Worm (Caenorhabditis elegans) whole organism, L1 larva: ENCODE results near the gene R08C7.12.

Experiments
- C16A3.4 ChIP-seq: fragments of 150-350 bp; optimal IDR thresholded peaks from 2 replicates; lab custom pipeline; 2014; ENCODE audit warnings: missing biosample characterization, missing genetic modification characterization
- aha-1 ChIP-seq: fragments of 150-350 bp; optimal IDR thresholded peaks from 2 replicates; lab custom pipeline; 2014; ENCODE audit warnings: missing biosample characterization, missing genetic modification characterization
- alr-1 ChIP-seq: fragments of 200-800 bp; sonication (Bioruptor generic); optimal IDR thresholded peaks from 2 replicates; lab custom pipeline; 2018; ENCODE audit warnings: borderline replicate concordance, mild to moderate bottlenecking, missing genetic modification characterization, missing compliant biosample characterization
- aly-2 ChIP-seq: fragments of 150-350 bp; optimal IDR thresholded peaks from 2 replicates; lab custom pipeline; 2014; ENCODE audit warnings: missing biosample characterization, missing genetic modification characterization
- ama-1 ChIP-seq: fragments of 150-350 bp; optimal IDR thresholded peaks from 2 replicates; lab custom pipeline; 2014
- blmp-1 ChIP-seq: fragments of 150-350 bp; optimal IDR thresholded peaks from 2 replicates; lab custom pipeline; 2014; ENCODE audit warnings: missing biosample characterization, missing genetic modification characterization
- ceh-8 ChIP-seq: fragments of 200-800 bp; sonication (Bioruptor generic); optimal IDR thresholded peaks from 2 replicates; lab custom pipeline; 2018; ENCODE audit warnings: mild to moderate bottlenecking, missing genetic modification characterization, moderate library complexity, missing compliant biosample characterization
- dpl-1 ChIP-seq, 3 experiments: fragments of 150-350 bp in 2 of 3; sonication (generic microtip) in 1 of 3; optimal IDR thresholded peaks; 2 replicates each; lab custom pipeline; 2014 to 2017; ENCODE audit warnings: missing biosample characterization in 3 of 3, missing genetic modification characterization in 3 of 3, missing genetic modification reagents in 3 of 3
- dsc-1 ChIP-seq: sonication (generic microtip); optimal IDR thresholded peaks from 2 replicates; lab custom pipeline; 2016; ENCODE audit warnings: mild to moderate bottlenecking, missing genetic modification characterization, missing compliant biosample characterization
- efl-1 ChIP-seq, 4 experiments: fragments of 150-350 bp; optimal IDR thresholded peaks in 3 of 4; peaks in 1 of 4; 1 replicate in 1 of 4; 2 replicates in 3 of 4; lab custom pipeline; 2014; ENCODE audit warnings: missing biosample characterization in 2 of 4, missing genetic modification characterization in 2 of 4, missing genetic modification reagents in 2 of 4
- efl-3 ChIP-seq: fragments of 200-800 bp; sonication (Bioruptor generic); optimal IDR thresholded peaks from 2 replicates; lab custom pipeline; 2018; ENCODE audit warnings: mild to moderate bottlenecking, missing genetic modification characterization, missing compliant biosample characterization
- egl-27 ChIP-seq, 2 experiments: fragments of 150-350 bp in 1 of 2; sonication (generic microtip); optimal IDR thresholded peaks; 3 replicates each; lab custom pipeline; 2017 to 2018; ENCODE audit warnings: missing biosample characterization in 2 of 2, missing genetic modification characterization in 2 of 2, missing genetic modification reagents in 2 of 2
- elt-3 ChIP-seq, 6 experiments: fragments of 150-350 bp in 1 of 6; sonication (generic microtip); optimal IDR thresholded peaks; 2 replicates each; lab custom pipeline; 2017 to 2018; ENCODE audit warnings: missing biosample characterization in 6 of 6, missing genetic modification characterization in 6 of 6, inconsistent platforms in 1 of 6
- fkh-10 ChIP-seq: sonication (generic microtip); optimal IDR thresholded peaks from 2 replicates; lab custom pipeline; 2017; ENCODE audit warnings: missing biosample characterization, missing genetic modification reagents, missing genetic modification characterization
- grh-1 ChIP-seq: fragments of 200-800 bp; sonication (Bioruptor generic); IDR thresholded peaks from 2 replicates; pipeline ENCODE4 v1.3.6; 2022; ENCODE audit warnings: missing genetic modification reagents, missing genetic modification characterization, missing compliant biosample characterization
- hpl-2 ChIP-seq: fragments of 150-350 bp; optimal IDR thresholded peaks from 2 replicates; lab custom pipeline; 2014; ENCODE audit warnings: missing biosample characterization, missing genetic modification reagents, missing genetic modification characterization
- irx-1 ChIP-seq: sonication (generic microtip); optimal IDR thresholded peaks from 2 replicates; lab custom pipeline; 2016; ENCODE audit warnings: missing genetic modification characterization, missing compliant biosample characterization
- jun-1 ChIP-seq: fragments of 150-350 bp; optimal IDR thresholded peaks from 2 replicates; lab custom pipeline; 2014; ENCODE audit warnings: missing biosample characterization, missing genetic modification reagents, missing genetic modification characterization
- lin-13 ChIP-seq: fragments of 150-350 bp; optimal IDR thresholded peaks from 2 replicates; lab custom pipeline; 2014; ENCODE audit warnings: missing biosample characterization, missing genetic modification reagents, missing genetic modification characterization
- lin-14 ChIP-seq: fragments of 200-800 bp; sonication (Bioruptor generic); optimal IDR thresholded peaks from 2 replicates; lab custom pipeline; 2018; ENCODE audit warnings: mild to moderate bottlenecking, missing genetic modification characterization, moderate library complexity, missing compliant biosample characterization
- lin-15B ChIP-seq: fragments of 150-350 bp; sonication (generic microtip); optimal IDR thresholded peaks from 3 replicates; lab custom pipeline; 2014; ENCODE audit warnings: missing biosample characterization, missing genetic modification characterization
- lin-39 ChIP-seq: fragments of 150-350 bp; optimal IDR thresholded peaks from 2 replicates; lab custom pipeline; 2014; ENCODE audit warnings: missing biosample characterization, missing genetic modification reagents, missing genetic modification characterization
- lir-3 ChIP-seq: sonication (generic microtip); optimal IDR thresholded peaks from 2 replicates; lab custom pipeline; 2016; ENCODE audit warnings: mild to moderate bottlenecking, missing genetic modification characterization, moderate library complexity, missing compliant biosample characterization; ENCODE audit not compliant: poor library complexity
- lsy-2 ChIP-seq, 2 experiments: fragments of 150-350 bp; optimal IDR thresholded peaks; 2 replicates each; lab custom pipeline; 2014; ENCODE audit warnings: missing biosample characterization in 2 of 2, missing genetic modification characterization in 2 of 2
- mdl-1 ChIP-seq, 2 experiments: fragments of 150-350 bp; optimal IDR thresholded peaks; 2 replicates each; lab custom pipeline; 2014 to 2017; ENCODE audit warnings: missing biosample characterization in 2 of 2, missing genetic modification characterization in 2 of 2, inconsistent platforms in 1 of 2
- mef-2 ChIP-seq: fragments of 150-350 bp; optimal IDR thresholded peaks from 2 replicates; lab custom pipeline; 2014; ENCODE audit warnings: missing biosample characterization, missing genetic modification characterization
- nhr-12 ChIP-seq: sonication (generic microtip); optimal IDR thresholded peaks from 2 replicates; lab custom pipeline; 2017; ENCODE audit warnings: missing biosample characterization, missing genetic modification characterization
- nhr-19 ChIP-seq: fragments of 200-800 bp; sonication (Bioruptor generic); conservative IDR thresholded peaks from 2 replicates; pipeline ENCODE4 v1.3.6; 2022; ENCODE audit warnings: missing genetic modification characterization, missing compliant biosample characterization
- nhr-20 ChIP-seq: sonication (generic microtip); optimal IDR thresholded peaks from 2 replicates; lab custom pipeline; 2016; ENCODE audit warnings: mild to moderate bottlenecking, missing genetic modification characterization, missing compliant biosample characterization
- nhr-237 ChIP-seq: fragments of 150-350 bp; optimal IDR thresholded peaks from 2 replicates; lab custom pipeline; 2014; ENCODE audit warnings: missing biosample characterization, missing genetic modification characterization
- nhr-47 ChIP-seq: sonication (generic microtip); optimal IDR thresholded peaks from 2 replicates; lab custom pipeline; 2016; ENCODE audit warnings: mild to moderate bottlenecking, missing genetic modification characterization, moderate library complexity, missing compliant biosample characterization
- nhr-71 ChIP-seq: sonication (generic microtip); optimal IDR thresholded peaks from 2 replicates; lab custom pipeline; 2016; ENCODE audit warnings: mild to moderate bottlenecking, missing genetic modification characterization, moderate library complexity, missing compliant biosample characterization
- nhr-77 ChIP-seq: fragments of 150-350 bp; optimal IDR thresholded peaks from 2 replicates; lab custom pipeline; 2014; ENCODE audit warnings: missing biosample characterization, missing genetic modification characterization
- nhr-85 ChIP-seq: sonication (generic microtip); peaks from one replicate; lab custom pipeline; 2016; ENCODE audit warnings: missing genetic modification characterization, inconsistent platforms, missing compliant biosample characterization
- nhr-90 ChIP-seq: sonication (generic microtip); optimal IDR thresholded peaks from 2 replicates; lab custom pipeline; 2016; ENCODE audit warnings: mild to moderate bottlenecking, missing genetic modification characterization, missing compliant biosample characterization; ENCODE audit not compliant: poor library complexity
- pag-3 ChIP-seq: sonication (generic microtip); optimal IDR thresholded peaks from 2 replicates; lab custom pipeline; 2017; ENCODE audit warnings: missing genetic modification characterization, mild to moderate bottlenecking, missing compliant biosample characterization, antibody characterized with exemption, borderline replicate concordance; ENCODE audit not compliant: insufficient read depth
- skn-1 ChIP-seq: fragments of 150-350 bp; optimal IDR thresholded peaks from 2 replicates; lab custom pipeline; 2014; ENCODE audit warnings: missing biosample characterization, missing genetic modification characterization
- snpc-4 ChIP-seq: fragments of 150-350 bp; optimal IDR thresholded peaks from 2 replicates; lab custom pipeline; 2014; ENCODE audit warnings: missing biosample characterization, missing genetic modification characterization
- snu-23 ChIP-seq: sonication (generic microtip); optimal IDR thresholded peaks from 2 replicates; lab custom pipeline; 2016; ENCODE audit warnings: missing genetic modification characterization, missing compliant biosample characterization
- sox-4 ChIP-seq: sonication (generic microtip); optimal IDR thresholded peaks from 2 replicates; lab custom pipeline; 2016; ENCODE audit warnings: missing genetic modification characterization, missing compliant biosample characterization
- swsn-7 ChIP-seq: sonication (generic microtip); optimal IDR thresholded peaks from 2 replicates; lab custom pipeline; 2016; ENCODE audit warnings: missing genetic modification characterization, missing compliant biosample characterization
- tbx-2 ChIP-seq: sonication (generic microtip); optimal IDR thresholded peaks from 2 replicates; lab custom pipeline; 2016; ENCODE audit warnings: missing genetic modification characterization, missing compliant biosample characterization
- unc-130 ChIP-seq: fragments of 150-350 bp; optimal IDR thresholded peaks from 2 replicates; lab custom pipeline; 2017; ENCODE audit warnings: missing biosample characterization, missing genetic modification characterization, inconsistent platforms
- vab-15 ChIP-seq: sonication (generic microtip); optimal IDR thresholded peaks from 2 replicates; lab custom pipeline; 2017; ENCODE audit warnings: missing genotype, mild to moderate bottlenecking, missing genetic modification characterization, missing compliant biosample characterization
- xbp-1 ChIP-seq: sonication (generic microtip); optimal IDR thresholded peaks from 2 replicates; lab custom pipeline; 2016; ENCODE audit warnings: missing genetic modification characterization, missing compliant biosample characterization
- ztf-4 ChIP-seq: fragments of 150-350 bp; optimal IDR thresholded peaks from 2 replicates; lab custom pipeline; 2014; ENCODE audit warnings: missing biosample characterization, missing genetic modification characterization

R08C7.12 gene

ce11 chrIV:4449439-4449838 is at the start of gene R08C7.12:
Gene R08C7.12 (plus strand): TSS chrIV:4449739.
- TF ChIP-seq mef-2 (tag; lab: Kevin White, UChicago) (no peak), lin-39 (tag; lab: Kevin White, UChicago) (no peak), nhr-90 (no peak), dsc-1 (no peak), irx-1 (tag; lab: Kevin White, UChicago) (no peak), nhr-12 (tag; lab: Kevin White, UChicago) (no peak), fkh-10 (no peak), nhr-237 (tag; lab: Kevin White, UChicago) (no peak), dpl-1 (GFP tag; optimal IDR thresholded peaks at IDR 0.05; lab: Kevin White, UChicago) (no peak), efl-1 (optimal IDR thresholded peaks at IDR 0.05; lab: Kevin White, UChicago) (no peak), efl-1 (GFP tag; optimal IDR thresholded peaks at IDR 0.05 in 1 of 2; lab: Kevin White, UChicago) (no peak), hpl-2 (GFP tag; lab: Kevin White, UChicago) (no peak), snpc-4 (tag; lab: Kevin White, UChicago) (no peak), alr-1 (no peak), lir-3 (tag; lab: Kevin White, UChicago) (no peak), vab-15 (no peak), lin-15B (tag; lab: Kevin White, UChicago) (no peak), efl-3 (no peak), grh-1 (GFP tag; lab: Robert Waterston, UW) (no peak)

- TF ChIP-seq egl-27 (tag; optimal IDR thresholded peaks at IDR 0.05; lab: Kevin White, UChicago), result peak; percentile 58 to 71
- TF ChIP-seq sox-4, result no peak
- TF ChIP-seq lin-14 (GFP tag; lab: Kevin White, UChicago), result peak; percentile 95
- TF ChIP-seq skn-1 (tag; lab: Kevin White, UChicago), result peak; percentile 57
- TF ChIP-seq mdl-1 (tag; optimal IDR thresholded peaks at IDR 0.05; lab: Kevin White, UChicago), result peak; percentile 10 to 63
- peak; percentile 63 for TF ChIP-seq snu-23 (GFP tag; lab: Kevin White, UChicago)
- TF ChIP-seq efl-3, result peak; percentile 96
- TF ChIP-seq blmp-1, result peak; percentile 98
- peak; percentile 100 for TF ChIP-seq grh-1 (GFP tag; lab: Robert Waterston, UW)
- peak; percentile 17 for TF ChIP-seq unc-130 (tag; lab: Kevin White, UChicago)
- no peak for TF ChIP-seq nhr-12 (tag; lab: Kevin White, UChicago)
- TF ChIP-seq ama-1 (lab: Kevin White, UChicago), result peak; percentile 50
- TF ChIP-seq tbx-2 (tag; lab: Kevin White, UChicago), result peak; percentile 64
- TF ChIP-seq jun-1, result peak; percentile 42
- TF ChIP-seq aly-2 (tag; lab: Kevin White, UChicago), result peak; percentile 41
- peak; percentile 60 to 75 (median 69) for TF ChIP-seq dpl-1 (GFP tag; optimal IDR thresholded peaks at IDR 0.05; lab: Kevin White, UChicago)
- TF ChIP-seq ztf-4 (tag; lab: Kevin White, UChicago), result peak; percentile 68
- TF ChIP-seq nhr-47, result peak; percentile 84
- peak; percentile 100 for TF ChIP-seq nhr-85 (tag; lab: Kevin White, UChicago)
- peak; percentile 88 for TF ChIP-seq nhr-71
- TF ChIP-seq nhr-19 (GFP tag; lab: Robert Waterston, UW), result peak; percentile 89
- TF ChIP-seq lin-39 (tag; lab: Kevin White, UChicago), result peak; percentile 74
- peak; percentile 73 for TF ChIP-seq lin-13 (GFP tag; lab: Kevin White, UChicago)
- peak; percentile 72 to 81 for TF ChIP-seq lsy-2 (tag; optimal IDR thresholded peaks at IDR 0.05; lab: Kevin White, UChicago)
- peak; percentile 73 to 80 for TF ChIP-seq efl-1 (optimal IDR thresholded peaks at IDR 0.05; lab: Kevin White, UChicago)
- TF ChIP-seq efl-1 (GFP tag; optimal IDR thresholded peaks at IDR 0.05 in 1 of 2; lab: Kevin White, UChicago), result peak; percentile 3 to 92
- TF ChIP-seq nhr-90, result peak; percentile 94
- peak; percentile 84 for TF ChIP-seq nhr-20 (tag; lab: Kevin White, UChicago)
- TF ChIP-seq ceh-8 (GFP tag; lab: Kevin White, UChicago), result no peak
- peak; percentile 74 for TF ChIP-seq hpl-2 (GFP tag; lab: Kevin White, UChicago)
- TF ChIP-seq irx-1 (tag; lab: Kevin White, UChicago), result peak; percentile 80
- peak; percentile 28 for TF ChIP-seq xbp-1
- peak; percentile 72 for TF ChIP-seq C16A3.4 (tag; lab: Kevin White, UChicago)
- TF ChIP-seq pag-3, result no peak
- TF ChIP-seq lir-3 (tag; lab: Kevin White, UChicago), result peak; percentile 16
- TF ChIP-seq elt-3 (tag; optimal IDR thresholded peaks at IDR 0.05; lab: Kevin White, UChicago), result peak in 3 of 6 experiments; percentile 69 to 89 (median 76)
- TF ChIP-seq swsn-7, result peak; percentile 43
- TF ChIP-seq nhr-77 (tag; lab: Kevin White, UChicago), result peak; percentile 61
- no peak for TF ChIP-seq aha-1
- TF ChIP-seq nhr-237 (tag; lab: Kevin White, UChicago), result peak; percentile 57
These were observed 48.9 kb upstream of the R08C7.12 start, which contains the start of gene Y24D9A.6 for ce11 chrIV:4400350-4401326. Gene Y24D9A.6 (minus strand): TSS chrIV:4400400.
